Worm (Caenorhabditis elegans) whole organism, mixed stage, embryonic: ENCODE data around the gene srv-22.

Experiments
- ceh-43 ChIP-seq: fragments of 200-800 bp; sonication (Bioruptor generic); optimal IDR thresholded peaks from 2 replicates; lab custom pipeline; 2018; ENCODE audit warnings: mild to moderate bottlenecking, missing genetic modification characterization, moderate library complexity, missing compliant biosample characterization
- mab-5 ChIP-seq: fragments of 150-350 bp; optimal IDR thresholded peaks from 2 replicates; lab custom pipeline; 2014; ENCODE audit warnings: missing biosample characterization, missing genetic modification characterization
- nhr-28 ChIP-seq: fragments of 150-350 bp; optimal IDR thresholded peaks from 2 replicates; lab custom pipeline; 2014; ENCODE audit warnings: missing biosample characterization, missing genetic modification characterization
- nhr-76 ChIP-seq: sonication (generic microtip); optimal IDR thresholded peaks from 2 replicates; lab custom pipeline; 2017; ENCODE audit warnings: missing biosample characterization, missing genetic modification characterization
- pha-4 ChIP-seq: fragments of 150-350 bp; optimal IDR thresholded peaks from 2 replicates; lab custom pipeline; 2018; ENCODE audit warnings: missing biosample characterization, missing genetic modification reagents, missing genetic modification characterization
- snpc-4 ChIP-seq: fragments of 150-350 bp; optimal IDR thresholded peaks from 2 replicates; lab custom pipeline; 2014; ENCODE audit warnings: missing biosample characterization, missing genetic modification characterization
- unc-39 ChIP-seq: fragments of 150-350 bp; optimal IDR thresholded peaks from 2 replicates; lab custom pipeline; 2014; ENCODE audit warnings: missing biosample characterization, missing genetic modification characterization
- unc-62 ChIP-seq: fragments of 150-350 bp; optimal IDR thresholded peaks from 2 replicates; lab custom pipeline; 2014; ENCODE audit warnings: missing biosample characterization, missing genetic modification reagents, missing genetic modification characterization
- ztf-11 ChIP-seq: fragments of 150-350 bp; optimal IDR thresholded peaks from 2 replicates; lab custom pipeline; 2014; ENCODE audit warnings: missing biosample characterization, missing genetic modification characterization

ce11 chrIV:5860762-5861161 lies 19.0 kb downstream of the srv-22 start:
- TF ChIP-seq snpc-4 (tag; lab: Kevin White, UChicago), result no peak
- TF ChIP-seq pha-4 (tag; lab: Kevin White, UChicago), result no peak
- no peak for TF ChIP-seq nhr-76 (tag; lab: Kevin White, UChicago)
- no peak for TF ChIP-seq nhr-28 (tag; lab: Kevin White, UChicago)
- TF ChIP-seq unc-62, result no peak
- TF ChIP-seq ztf-11 (tag; lab: Kevin White, UChicago), result peak; percentile 52
- TF ChIP-seq ceh-43, result no peak
- no peak for TF ChIP-seq unc-39 (tag; lab: Kevin White, UChicago)
- TF ChIP-seq mab-5 (tag; lab: Kevin White, UChicago), result no peak
